Worm (Caenorhabditis elegans) whole organism, mixed stage, embryonic: Measurements from ENCODE around the gene F47B8.18.

Source experiments
- M03D4.4 ChIP-seq: sonication (generic microtip); optimal IDR thresholded peaks from 2 replicates; lab custom pipeline; 2017; ENCODE audit warnings: mild to moderate bottlenecking, missing genetic modification characterization, missing compliant biosample characterization
- bed-3 ChIP-seq: fragments of 200-800 bp; sonication (Bioruptor generic); optimal IDR thresholded peaks from 3 replicates; lab custom pipeline; 2018; ENCODE audit warnings: mild to moderate bottlenecking, missing genetic modification characterization, moderate library complexity, missing compliant biosample characterization
- blmp-1 ChIP-seq: fragments of 150-350 bp; optimal IDR thresholded peaks from 2 replicates; lab custom pipeline; 2014; ENCODE audit warnings: missing biosample characterization, missing genetic modification characterization
- ceh-39 ChIP-seq: fragments of 150-350 bp; optimal IDR thresholded peaks from 2 replicates; lab custom pipeline; 2014; ENCODE audit warnings: missing biosample characterization, missing genetic modification characterization
- ceh-43 ChIP-seq: fragments of 200-800 bp; sonication (Bioruptor generic); optimal IDR thresholded peaks from 2 replicates; lab custom pipeline; 2018; ENCODE audit warnings: mild to moderate bottlenecking, missing genetic modification characterization, moderate library complexity, missing compliant biosample characterization
- ceh-83 ChIP-seq: fragments of 200-800 bp; sonication (Bioruptor generic); optimal IDR thresholded peaks from 2 replicates; lab custom pipeline; 2018; ENCODE audit warnings: mild to moderate bottlenecking, missing genetic modification characterization, missing compliant biosample characterization
- ces-1 ChIP-seq: fragments of 150-350 bp; optimal IDR thresholded peaks from 2 replicates; lab custom pipeline; 2014; ENCODE audit warnings: missing biosample characterization, missing genetic modification reagents, missing genetic modification characterization
- cnd-1 ChIP-seq: fragments of 200-800 bp; sonication (Bioruptor generic); optimal IDR thresholded peaks from 2 replicates; lab custom pipeline; 2018; ENCODE audit warnings: mild to moderate bottlenecking, missing genetic modification characterization, missing compliant biosample characterization
- drap-1 ChIP-seq: fragments of 200-800 bp; sonication (Bioruptor generic); optimal IDR thresholded peaks from 3 replicates; lab custom pipeline; 2018; ENCODE audit warnings: mild to moderate bottlenecking, missing genetic modification characterization, missing compliant biosample characterization
- elt-1 ChIP-seq: sonication (generic microtip); optimal IDR thresholded peaks from 2 replicates; lab custom pipeline; 2017; ENCODE audit warnings: missing genetic modification characterization, mild to moderate bottlenecking, missing compliant biosample characterization, antibody characterized with exemption, moderate library complexity, borderline replicate concordance; ENCODE audit not compliant: insufficient read depth
- elt-3 ChIP-seq: fragments of 150-350 bp; optimal IDR thresholded peaks from 2 replicates; lab custom pipeline; 2014; ENCODE audit warnings: missing biosample characterization, missing genetic modification characterization
- ham-2 ChIP-seq: fragments of 200-800 bp; sonication (Bioruptor generic); optimal IDR thresholded peaks from 2 replicates; lab custom pipeline; 2018; ENCODE audit warnings: mild to moderate bottlenecking, missing genetic modification characterization, missing compliant biosample characterization
- hlh-1 ChIP-seq: fragments of 150-350 bp; optimal IDR thresholded peaks from 2 replicates; lab custom pipeline; 2014; ENCODE audit warnings: missing biosample characterization, missing genetic modification reagents, missing genetic modification characterization
- lin-13 ChIP-seq: fragments of 150-350 bp; optimal IDR thresholded peaks from 2 replicates; lab custom pipeline; 2014; ENCODE audit warnings: missing biosample characterization, missing genetic modification characterization
- lin-32 ChIP-seq: fragments of 200-800 bp; sonication (Bioruptor generic); optimal IDR thresholded peaks from 2 replicates; lab custom pipeline; 2018; ENCODE audit warnings: mild to moderate bottlenecking, missing genetic modification characterization, missing compliant biosample characterization
- lsy-2 ChIP-seq: fragments of 150-350 bp; optimal IDR thresholded peaks from 2 replicates; lab custom pipeline; 2014; ENCODE audit warnings: missing biosample characterization, missing genetic modification characterization
- mab-5 ChIP-seq: fragments of 150-350 bp; optimal IDR thresholded peaks from 2 replicates; lab custom pipeline; 2014; ENCODE audit warnings: missing biosample characterization, missing genetic modification characterization
- mep-1 ChIP-seq: fragments of 150-350 bp; optimal IDR thresholded peaks from 2 replicates; lab custom pipeline; 2017; ENCODE audit warnings: missing biosample characterization, missing genetic modification reagents, missing genetic modification characterization, inconsistent platforms
- nhr-12 ChIP-seq: fragments of 150-350 bp; optimal IDR thresholded peaks from 2 replicates; lab custom pipeline; 2014; ENCODE audit warnings: missing biosample characterization, missing genetic modification characterization
- nhr-237 ChIP-seq: fragments of 150-350 bp; optimal IDR thresholded peaks from 2 replicates; lab custom pipeline; 2014; ENCODE audit warnings: missing biosample characterization, missing genetic modification characterization
- nhr-28 ChIP-seq: fragments of 150-350 bp; optimal IDR thresholded peaks from 2 replicates; lab custom pipeline; 2014; ENCODE audit warnings: missing biosample characterization, missing genetic modification characterization
- nhr-76 ChIP-seq: sonication (generic microtip); optimal IDR thresholded peaks from 2 replicates; lab custom pipeline; 2017; ENCODE audit warnings: missing biosample characterization, missing genetic modification characterization
- pha-4 ChIP-seq: fragments of 150-350 bp; optimal IDR thresholded peaks from 2 replicates; lab custom pipeline; 2018; ENCODE audit warnings: missing biosample characterization, missing genetic modification reagents, missing genetic modification characterization
- snpc-4 ChIP-seq: fragments of 150-350 bp; optimal IDR thresholded peaks from 2 replicates; lab custom pipeline; 2014; ENCODE audit warnings: missing biosample characterization, missing genetic modification characterization
- tbx-8 ChIP-seq: fragments of 200-800 bp; sonication (Bioruptor generic); optimal IDR thresholded peaks from 2 replicates; lab custom pipeline; 2018; ENCODE audit warnings: mild to moderate bottlenecking, missing genetic modification characterization, moderate library complexity, missing compliant biosample characterization
- unc-120 ChIP-seq: sonication (generic microtip); optimal IDR thresholded peaks from 2 replicates; lab custom pipeline; 2017; ENCODE audit warnings: missing genetic modification characterization, missing compliant biosample characterization; ENCODE audit not compliant: poor library complexity, severe bottlenecking
- unc-39 ChIP-seq: fragments of 150-350 bp; optimal IDR thresholded peaks from 2 replicates; lab custom pipeline; 2014; ENCODE audit warnings: missing biosample characterization, missing genetic modification characterization
- unc-62 ChIP-seq: fragments of 150-350 bp; optimal IDR thresholded peaks from 2 replicates; lab custom pipeline; 2014; ENCODE audit warnings: missing biosample characterization, missing genetic modification reagents, missing genetic modification characterization
- zip-8 ChIP-seq: fragments of 150-350 bp; optimal IDR thresholded peaks from 2 replicates; lab custom pipeline; 2014; ENCODE audit warnings: missing biosample characterization, missing genetic modification characterization
- ztf-11 ChIP-seq: fragments of 150-350 bp; optimal IDR thresholded peaks from 2 replicates; lab custom pipeline; 2014; ENCODE audit warnings: missing biosample characterization, missing genetic modification characterization

Gene F47B8.18

DNA sequence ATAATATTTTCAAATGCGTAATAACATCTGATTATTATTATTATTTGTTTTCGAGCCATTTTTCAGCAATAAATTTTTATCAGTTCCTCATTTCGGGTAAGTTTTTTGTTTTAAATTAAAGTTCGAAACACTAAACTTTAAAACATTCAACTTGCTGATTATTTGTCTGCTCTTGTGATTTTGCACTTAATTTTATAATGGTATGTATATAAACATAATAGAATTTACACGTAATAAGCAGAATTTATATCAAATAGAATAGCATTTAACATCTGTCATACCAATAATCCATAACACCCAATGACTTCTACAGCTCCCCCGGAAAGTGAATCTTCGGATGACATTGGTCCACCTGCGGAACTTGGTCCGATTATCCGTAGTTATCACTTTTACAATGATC is 7.9 kb upstream of the F47B8.18 start, which contains the start of gene srm-4:
srm-4 (plus strand) TSS at position 301 of the 400 bp plus-strand sequence.
- TF ChIP-seq blmp-1 (tag; lab: Kevin White, UChicago) (no peak), unc-39 (tag; lab: Kevin White, UChicago) (no peak), snpc-4 (tag; lab: Kevin White, UChicago) (no peak), bed-3 (GFP tag; lab: Kevin White, UChicago) (no peak), nhr-28 (tag; lab: Kevin White, UChicago) (no peak), mab-5 (tag; lab: Kevin White, UChicago) (no peak), drap-1 (GFP tag; lab: Kevin White, UChicago) (no peak)

DNA sequence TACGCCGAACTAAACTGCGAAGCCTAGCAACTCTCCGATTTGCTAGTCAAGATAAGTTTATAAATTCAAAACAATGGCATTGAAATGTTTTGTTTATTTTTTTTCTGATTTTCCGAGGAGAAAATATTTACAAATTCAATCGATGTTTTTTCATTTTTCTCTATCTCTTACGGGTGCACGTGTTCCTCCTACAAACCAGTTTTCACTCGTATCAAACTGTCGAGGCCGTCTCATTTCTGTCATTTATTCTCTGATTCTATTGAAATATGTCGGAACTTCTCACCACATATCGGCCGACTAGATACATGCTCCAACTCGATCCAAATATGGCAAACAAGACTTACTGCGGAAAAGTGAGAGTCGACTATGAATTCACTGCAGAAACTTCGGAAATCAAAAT is 6.2 kb upstream of the F47B8.18 start, which contains the start of gene F47B8.8:
F47B8.8 (plus strand) TSS at position 257 of the 400 bp plus-strand sequence.
- TF ChIP-seq hlh-1 (tag; lab: Kevin White, UChicago) (no peak), bed-3 (GFP tag; lab: Kevin White, UChicago) (no peak), elt-3 (no peak), lin-32 (GFP tag; lab: Kevin White, UChicago) (no peak), unc-120 (tag; lab: Kevin White, UChicago) (no peak), tbx-8 (no peak), mep-1 (tag; lab: Kevin White, UChicago) (no peak), ztf-11 (tag; lab: Kevin White, UChicago) (no peak), ces-1 (GFP tag; lab: Kevin White, UChicago) (no peak), elt-1 (tag; lab: Kevin White, UChicago) (no peak), unc-39 (tag; lab: Kevin White, UChicago) (no peak), ceh-83 (GFP tag; lab: Kevin White, UChicago) (no peak), ceh-43 (no peak), ham-2 (no peak), M03D4.4 (tag; lab: Kevin White, UChicago) (no peak), lin-13 (tag; lab: Kevin White, UChicago) (no peak), cnd-1 (no peak), lsy-2 (tag; lab: Kevin White, UChicago) (no peak), nhr-76 (tag; lab: Kevin White, UChicago) (no peak), nhr-237 (tag; lab: Kevin White, UChicago) (no peak)
- TF ChIP-seq, all 35 proteins: peak for 0

- TF ChIP-seq unc-39 (tag; lab: Kevin White, UChicago), result no peak
- no peak for TF ChIP-seq cnd-1
- no peak for TF ChIP-seq snpc-4 (tag; lab: Kevin White, UChicago)
- no peak for TF ChIP-seq ces-1 (GFP tag; lab: Kevin White, UChicago)
- TF ChIP-seq M03D4.4 (tag; lab: Kevin White, UChicago), result no peak
- TF ChIP-seq ztf-11 (tag; lab: Kevin White, UChicago), result no peak
- TF ChIP-seq ceh-83 (GFP tag; lab: Kevin White, UChicago), result no peak
- TF ChIP-seq lsy-2 (tag; lab: Kevin White, UChicago), result no peak
- no peak for TF ChIP-seq mab-5 (tag; lab: Kevin White, UChicago)
- TF ChIP-seq tbx-8, result no peak
- no peak for TF ChIP-seq zip-8 (tag; lab: Kevin White, UChicago)
- TF ChIP-seq ceh-39 (tag; lab: Kevin White, UChicago), result no peak
- TF ChIP-seq blmp-1 (tag; lab: Kevin White, UChicago), result no peak
- TF ChIP-seq nhr-28 (tag; lab: Kevin White, UChicago), result no peak
- TF ChIP-seq nhr-76 (tag; lab: Kevin White, UChicago), result no peak
- no peak for TF ChIP-seq nhr-237 (tag; lab: Kevin White, UChicago)
- TF ChIP-seq nhr-12, result no peak
- TF ChIP-seq bed-3 (GFP tag; lab: Kevin White, UChicago), result no peak
- TF ChIP-seq elt-3, result no peak
- TF ChIP-seq pha-4 (tag; lab: Kevin White, UChicago), result no peak
Measured at ce11 chrV:14328806-14329205, 3.5 kb upstream of the F47B8.18 start, which contains the start of gene pepm-1. Gene pepm-1 (plus strand): TSS chrV:14329106.

DNA sequence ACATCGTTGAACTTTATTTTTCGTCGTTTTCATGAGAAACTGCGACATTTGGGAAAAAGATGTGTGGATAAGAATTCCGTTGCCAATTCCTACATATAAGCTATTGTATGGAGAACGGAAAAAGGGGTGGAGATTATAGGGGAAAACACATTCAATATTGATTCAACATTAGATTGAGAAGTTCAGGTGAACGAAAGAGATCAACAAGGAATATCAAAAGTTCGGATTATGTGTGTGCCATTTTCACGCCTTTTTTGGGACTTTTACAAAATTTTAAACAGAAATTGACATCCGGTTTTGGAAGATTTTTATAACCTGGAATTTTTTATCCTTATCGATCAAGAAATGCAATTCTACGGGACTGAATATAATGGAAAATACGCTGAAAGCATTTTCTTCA is 2.5 kb upstream of the F47B8.18 start, which contains the start of gene F47B8.5:
F47B8.5 (minus strand) TSS at position 101 of the 400 bp plus-strand sequence.
- TF ChIP-seq ces-1 (GFP tag; lab: Kevin White, UChicago) (no peak), unc-39 (tag; lab: Kevin White, UChicago) (no peak), lin-32 (GFP tag; lab: Kevin White, UChicago) (no peak), bed-3 (GFP tag; lab: Kevin White, UChicago) (no peak), elt-1 (tag; lab: Kevin White, UChicago) (no peak)

ce11 chrV:14322743-14323142 is 2.5 kb downstream of the F47B8.18 start, which contains the start of gene F47B8.3:
Gene F47B8.3 (minus strand): TSS chrV:14323003.
- TF ChIP-seq ces-1 (GFP tag; lab: Kevin White, UChicago), result peak; percentile 17
- TF ChIP-seq unc-62 (GFP tag; lab: Kevin White, UChicago), result no peak
